Fruit fly (Drosophila melanogaster) whole organism, pupa: ENCODE results near the gene CG33640.

Experiments
- CG10348 ChIP-seq: fragments of 200-800 bp; sonication (Bioruptor generic); IDR thresholded peaks from 2 replicates; pipeline ENCODE4 v1.3.6; 2022; ENCODE audit warnings: missing biosample characterization, missing genetic modification characterization
- CG12605 ChIP-seq: fragments of 200-800 bp; sonication (Bioruptor generic); IDR thresholded peaks from 2 replicates; pipeline ENCODE4 v1.3.6; 2022; ENCODE audit warnings: missing biosample characterization, missing genetic modification characterization
- CG13204 ChIP-seq: fragments of 200-800 bp; sonication (Bioruptor generic); optimal IDR thresholded peaks from 2 replicates; lab custom pipeline; 2018; ENCODE audit warnings: missing biosample characterization, mild to moderate bottlenecking, missing genetic modification characterization, moderate library complexity
- CG14655 ChIP-seq: fragments of 200-800 bp; sonication (Bioruptor generic); optimal IDR thresholded peaks from 3 replicates; lab custom pipeline; 2017; ENCODE audit warnings: mild to moderate bottlenecking, missing biosample characterization, missing genetic modification reagents, missing genetic modification characterization
- CG15710 ChIP-seq: fragments of 200-800 bp; sonication (Bioruptor generic); optimal IDR thresholded peaks from 2 replicates; lab custom pipeline; 2018; ENCODE audit warnings: missing biosample characterization, mild to moderate bottlenecking, missing genetic modification characterization, moderate library complexity
- CG17806 ChIP-seq: fragments of 200-800 bp; sonication (Bioruptor generic); optimal IDR thresholded peaks from 2 replicates; lab custom pipeline; 2018; ENCODE audit warnings: missing biosample characterization, mild to moderate bottlenecking, missing genetic modification characterization, moderate library complexity
- CG32121 ChIP-seq: fragments of 200-800 bp; sonication (Bioruptor generic); IDR thresholded peaks from 2 replicates; pipeline ENCODE4 v1.3.6; 2022; ENCODE audit warnings: missing biosample characterization, missing genetic modification characterization
- CG34367 ChIP-seq: fragments of 200-800 bp; sonication (Bioruptor generic); optimal IDR thresholded peaks from 2 replicates; lab custom pipeline; 2018; ENCODE audit warnings: missing biosample characterization, mild to moderate bottlenecking, missing genetic modification characterization
- CG4496 ChIP-seq: fragments of 200-800 bp; sonication (Bioruptor generic); IDR thresholded peaks from 3 replicates; pipeline ENCODE4 v1.3.6; 2022; ENCODE audit warnings: missing biosample characterization, missing genetic modification characterization
- CG8159 ChIP-seq: fragments of 200-800 bp; sonication (Bioruptor generic); optimal IDR thresholded peaks from 3 replicates; lab custom pipeline; 2018; ENCODE audit warnings: missing biosample characterization, mild to moderate bottlenecking, missing genetic modification characterization, moderate library complexity
- CG8301 ChIP-seq: fragments of 200-800 bp; sonication (Bioruptor generic); optimal IDR thresholded peaks from 2 replicates; lab custom pipeline; 2018; ENCODE audit warnings: missing biosample characterization, mild to moderate bottlenecking, missing genetic modification characterization
- CG9948 ChIP-seq: fragments of 200-800 bp; sonication (Bioruptor generic); optimal IDR thresholded peaks from 2 replicates; lab custom pipeline; 2018; ENCODE audit warnings: missing biosample characterization, mild to moderate bottlenecking, missing genetic modification characterization, moderate library complexity
- D1 ChIP-seq: fragments of 200-800 bp; sonication (Bioruptor generic); optimal IDR thresholded peaks from 2 replicates; lab custom pipeline; 2018; ENCODE audit warnings: missing biosample characterization, mild to moderate bottlenecking, missing genetic modification characterization, moderate library complexity
- EcR ChIP-seq: fragments of 200-800 bp; sonication (Bioruptor generic); optimal IDR thresholded peaks from 3 replicates; lab custom pipeline; 2019; ENCODE audit warnings: missing biosample characterization, missing genetic modification characterization, mild to moderate bottlenecking, moderate library complexity, missing genetic modification reagents
- Ets98B ChIP-seq: fragments of 200-800 bp; sonication (Bioruptor generic); IDR thresholded peaks from 2 replicates; pipeline ENCODE4 v1.3.6; 2022; ENCODE audit warnings: missing biosample characterization, missing genetic modification characterization
- Pif1A ChIP-seq: fragments of 200-800 bp; sonication (Bioruptor generic); optimal IDR thresholded peaks from 3 replicates; lab custom pipeline; 2016; ENCODE audit warnings: missing biosample characterization, missing genetic modification characterization
- Pif1B ChIP-seq: fragments of 200-800 bp; sonication (Bioruptor generic); optimal IDR thresholded peaks from 3 replicates; lab custom pipeline; 2016; ENCODE audit warnings: missing biosample characterization, missing genetic modification characterization
- Snoo ChIP-seq: fragments of 200-800 bp; sonication (Bioruptor generic); optimal IDR thresholded peaks from 3 replicates; lab custom pipeline; 2017; ENCODE audit warnings: missing biosample characterization, mild to moderate bottlenecking, missing genetic modification characterization, inconsistent platforms
- fd96Ca ChIP-seq: fragments of 200-800 bp; sonication (Bioruptor generic); IDR thresholded peaks from 3 replicates; pipeline ENCODE4 v1.3.6; 2022; ENCODE audit warnings: missing biosample characterization, missing genetic modification characterization
- gl ChIP-seq: fragments of 200-800 bp; sonication (Bioruptor generic); optimal IDR thresholded peaks from 2 replicates; lab custom pipeline; 2018; ENCODE audit warnings: missing biosample characterization, mild to moderate bottlenecking, missing genetic modification characterization
- rn ChIP-seq: fragments of 200-800 bp; sonication (Bioruptor generic); IDR thresholded peaks from 2 replicates; pipeline ENCODE4 v1.3.6; 2022; ENCODE audit warnings: missing biosample characterization, missing genetic modification characterization

The CG33640 gene

dm6 chr2L:13568938-13569337 is 41.3 kb downstream of the CG33640 start:
- TF ChIP-seq D1: no peak

DNA sequence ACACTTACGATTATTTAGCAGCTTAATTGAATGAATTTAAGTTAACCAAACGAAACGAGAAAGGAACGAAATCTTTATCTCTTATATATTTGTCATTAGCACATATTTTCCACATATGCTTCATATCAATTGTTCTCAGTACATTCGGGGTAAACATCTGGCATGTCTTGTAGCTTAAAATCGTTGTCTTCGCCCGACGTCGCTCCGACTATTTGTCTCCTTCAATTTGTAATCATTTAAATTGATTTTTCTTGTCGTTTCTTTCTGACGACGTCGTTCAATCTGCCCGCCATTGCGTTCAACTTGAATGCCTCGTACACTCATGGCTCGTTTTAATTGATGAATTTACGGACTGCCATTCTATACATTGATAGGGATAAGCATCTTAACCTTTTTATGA is 42.4 kb downstream of the CG33640 start:
- TF ChIP-seq CG17806 (tag; lab: Kevin White, UChicago) (peak; percentile 12), Ets98B (no peak), D1 (no peak)

DNA sequence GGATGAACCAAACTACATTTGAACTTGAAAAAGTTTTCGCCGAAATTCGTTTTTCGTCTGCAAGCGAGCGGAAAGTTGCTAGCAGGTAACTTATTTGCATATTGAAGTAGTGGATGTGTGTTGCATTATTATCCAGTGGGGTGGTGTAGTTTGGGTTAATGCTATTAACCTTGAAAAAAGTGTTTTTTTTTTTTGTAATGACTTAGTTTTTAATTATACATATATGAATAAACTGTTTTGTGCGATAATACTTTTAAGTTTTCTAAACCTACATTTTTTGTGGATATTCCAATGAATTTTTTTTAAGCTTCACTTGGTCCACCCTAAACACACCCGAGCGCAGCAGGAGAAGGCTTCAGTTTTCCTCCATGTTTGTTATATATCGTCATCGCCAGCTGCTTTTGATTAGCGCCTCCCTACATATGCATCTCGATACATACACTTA is 43.4 kb downstream of the CG33640 start:
- TF ChIP-seq D1 (peak; percentile 57), CG8301 (peak; percentile 92), Ets98B (peak; percentile 73), Pif1B (peak; percentile 95), CG14655 (peak; percentile 93), Snoo (peak; percentile 88), CG10348 (GFP tag; lab: Robert Waterston, UW) (0 out of 2 replicates have a peak, but pooled peaks have one; percentile 15), fd96Ca (peak; percentile 88), CG8159 (tag; lab: Kevin White, UChicago) (peak; percentile 100), CG9948 (tag; lab: Kevin White, UChicago) (peak; percentile 90), CG32121 (GFP tag; lab: Robert Waterston, UW) (peak; percentile 83), rn (GFP tag; lab: Robert Waterston, UW) (peak; percentile 68), CG15710 (tag; lab: Kevin White, UChicago) (peak; percentile 74), Pif1A (GFP tag; lab: Kevin White, UChicago) (peak; percentile 92), CG17806 (tag; lab: Kevin White, UChicago) (peak; percentile 81), EcR (no peak), CG12605 (GFP tag; lab: Robert Waterston, UW) (peak; percentile 46; the same call in 1 of the 2 replicates), CG4496 (peak; percentile 84), gl (tag; lab: Kevin White, UChicago) (peak; percentile 69), CG13204 (GFP tag; lab: Kevin White, UChicago) (peak; percentile 68), CG34367 (tag; lab: Kevin White, UChicago) (peak; percentile 71)

DNA sequence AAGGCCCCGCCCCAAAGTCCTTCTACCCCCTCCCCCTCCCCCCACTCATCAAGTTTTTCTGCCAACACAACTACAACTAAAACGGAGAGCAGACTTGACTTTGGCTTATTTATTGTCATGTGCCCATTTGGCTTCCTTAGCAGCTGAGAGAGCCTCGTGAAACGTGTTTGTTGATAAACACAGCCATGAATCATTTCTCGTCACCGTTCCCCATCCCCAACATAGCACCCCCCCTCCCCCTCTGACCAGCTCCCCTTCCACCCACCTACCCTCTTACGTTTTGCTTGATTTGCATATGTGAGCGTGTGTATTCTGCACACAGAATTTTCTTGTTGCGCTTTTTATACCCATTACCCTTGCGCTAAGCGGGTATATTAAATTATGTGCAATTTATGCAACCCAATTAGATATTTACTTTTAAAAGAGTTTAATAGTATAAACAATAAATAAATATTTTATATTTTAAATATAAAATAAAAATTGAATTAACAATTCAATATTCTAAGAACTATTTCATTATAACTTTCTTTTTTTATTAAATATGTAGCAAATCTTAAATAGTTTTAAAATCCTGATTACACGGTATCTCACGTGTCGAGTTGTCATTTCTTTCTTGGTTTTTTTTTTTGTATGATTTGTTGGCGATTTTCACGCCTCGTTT is 44.3 kb downstream of the CG33640 start:
- TF ChIP-seq CG10348 (GFP tag; lab: Robert Waterston, UW) (no peak), Ets98B (peak; percentile 43), CG4496 (peak; percentile 65), CG8301 (peak; percentile 57), rn (GFP tag; lab: Robert Waterston, UW) (0 out of 2 replicates have a peak, but pooled peaks have one; percentile 7), CG8159 (tag; lab: Kevin White, UChicago) (peak; percentile 80), D1 (peak; percentile 74), CG13204 (GFP tag; lab: Kevin White, UChicago) (no peak), Snoo (peak; percentile 28), CG12605 (GFP tag; lab: Robert Waterston, UW) (no peak; the same call in 1 of the 2 replicates), CG9948 (tag; lab: Kevin White, UChicago) (peak; percentile 73), Pif1B (peak; percentile 60), CG32121 (GFP tag; lab: Robert Waterston, UW) (no peak; the same call in 1 of the 2 replicates), Pif1A (GFP tag; lab: Kevin White, UChicago) (peak; percentile 14), EcR (no peak), CG17806 (tag; lab: Kevin White, UChicago) (peak; percentile 60), CG34367 (tag; lab: Kevin White, UChicago) (peak; percentile 32), CG14655 (peak; percentile 77), gl (tag; lab: Kevin White, UChicago) (peak; percentile 41), fd96Ca (peak; percentile 50; the same call in 1 of the 3 replicates), CG15710 (tag; lab: Kevin White, UChicago) (peak; percentile 69)
